Worm (Caenorhabditis elegans) whole organism, L4 larva: ENCODE data around the gene Y105C5B.5.

Source experiments
- F10B5.3 ChIP-seq: sonication (generic microtip); optimal IDR thresholded peaks from 2 replicates; lab custom pipeline; 2016; ENCODE audit warnings: mild to moderate bottlenecking, missing genetic modification characterization, missing compliant biosample characterization
- Y5F2A.4 ChIP-seq: fragments of 200-800 bp; sonication (Bioruptor generic); optimal IDR thresholded peaks from 2 replicates; lab custom pipeline; 2018; ENCODE audit warnings: mild to moderate bottlenecking, missing genetic modification characterization, missing compliant biosample characterization
- dmd-8 ChIP-seq: fragments of 200-800 bp; sonication (Bioruptor generic); IDR thresholded peaks from 2 replicates; pipeline ENCODE4 v1.3.6; 2022; ENCODE audit warnings: missing genetic modification characterization, missing compliant biosample characterization

- TF ChIP-seq dmd-8 (GFP tag; lab: Robert Waterston, UW) (no peak), F10B5.3 (tag; lab: Kevin White, UChicago) (no peak), Y5F2A.4 (GFP tag; lab: Kevin White, UChicago) (no peak)
Measured at ce11 chrIV:15872633-15873032, 28.4 kb downstream of the Y105C5B.5 start, which contains the start of gene gcy-25.
